Worm (Caenorhabditis elegans) whole organism, L2 larva: ENCODE measurements around the gene C49G7.12.

Source experiments
- C34F6.9 ChIP-seq: fragments of 150-350 bp; optimal IDR thresholded peaks from 2 replicates; lab custom pipeline; 2014; ENCODE audit warnings: missing biosample characterization, missing genetic modification characterization
- F13H6.1 ChIP-seq: sonication (generic microtip); optimal IDR thresholded peaks from 2 replicates; lab custom pipeline; 2016; ENCODE audit warnings: missing genetic modification characterization, missing compliant biosample characterization
- R02D3.7 ChIP-seq: fragments of 150-350 bp; optimal IDR thresholded peaks from 2 replicates; lab custom pipeline; 2014; ENCODE audit warnings: missing biosample characterization, missing genetic modification characterization
- ZK546.5 ChIP-seq: sonication (generic microtip); optimal IDR thresholded peaks from 2 replicates; lab custom pipeline; 2017; ENCODE audit warnings: missing biosample characterization, missing genetic modification characterization
- alr-1 ChIP-seq: fragments of 150-350 bp; optimal IDR thresholded peaks from 2 replicates; lab custom pipeline; 2014; ENCODE audit warnings: missing biosample characterization, missing genetic modification characterization
- aly-2 ChIP-seq: fragments of 150-350 bp; optimal IDR thresholded peaks from 2 replicates; lab custom pipeline; 2014; ENCODE audit warnings: missing biosample characterization, missing genetic modification characterization
- blmp-1 ChIP-seq: sonication (generic microtip); optimal IDR thresholded peaks from 2 replicates; lab custom pipeline; 2017; ENCODE audit warnings: missing genetic modification characterization, mild to moderate bottlenecking, missing compliant biosample characterization, antibody characterized with exemption, moderate library complexity; ENCODE audit not compliant: insufficient read depth
- ceh-16 ChIP-seq: fragments of 150-350 bp; optimal IDR thresholded peaks from 2 replicates; lab custom pipeline; 2014; ENCODE audit warnings: missing biosample characterization, missing genetic modification characterization
- crh-2 ChIP-seq: sonication (generic microtip); optimal IDR thresholded peaks from 2 replicates; lab custom pipeline; 2017; ENCODE audit warnings: missing biosample characterization, missing genetic modification characterization
- dmd-4 ChIP-seq: sonication (generic microtip); optimal IDR thresholded peaks from 2 replicates; lab custom pipeline; 2017; ENCODE audit warnings: missing biosample characterization, missing genetic modification characterization
- elt-1 ChIP-seq: fragments of 150-350 bp; optimal IDR thresholded peaks from 2 replicates; lab custom pipeline; 2014; ENCODE audit warnings: missing biosample characterization, missing genetic modification characterization
- elt-3 ChIP-seq: sonication (generic microtip); optimal IDR thresholded peaks from 2 replicates; lab custom pipeline; 2017; ENCODE audit warnings: missing biosample characterization, missing genetic modification characterization
- fos-1 ChIP-seq: fragments of 150-350 bp; optimal IDR thresholded peaks from 2 replicates; lab custom pipeline; 2014; ENCODE audit warnings: missing biosample characterization, missing genetic modification characterization
- gmeb-1 ChIP-seq: fragments of 150-350 bp; optimal IDR thresholded peaks from 2 replicates; lab custom pipeline; 2014; ENCODE audit warnings: missing biosample characterization, missing genetic modification characterization
- lin-11 ChIP-seq: fragments of 150-350 bp; sonication (generic microtip); optimal IDR thresholded peaks from 2 replicates; lab custom pipeline; 2014; ENCODE audit warnings: missing biosample characterization, missing genetic modification characterization, inconsistent platforms, mixed read lengths
- lin-13 ChIP-seq: fragments of 150-350 bp; optimal IDR thresholded peaks from 2 replicates; lab custom pipeline; 2014; ENCODE audit warnings: missing biosample characterization, missing genetic modification reagents, missing genetic modification characterization
- lin-39 ChIP-seq: fragments of 150-350 bp; optimal IDR thresholded peaks from 2 replicates; lab custom pipeline; 2014; ENCODE audit warnings: missing biosample characterization, missing genetic modification reagents, missing genetic modification characterization
- mbf-1 ChIP-seq: sonication (generic microtip); optimal IDR thresholded peaks from 2 replicates; lab custom pipeline; 2017; ENCODE audit warnings: missing biosample characterization, missing genetic modification characterization
- mdl-1 ChIP-seq, 2 experiments: fragments of 150-350 bp in 1 of 2; sonication (generic microtip) in 1 of 2; optimal IDR thresholded peaks; 2 replicates each; lab custom pipeline; 2017; ENCODE audit warnings: missing biosample characterization in 2 of 2, missing genetic modification characterization in 2 of 2
- nhr-10 ChIP-seq: sonication (generic microtip); optimal IDR thresholded peaks from 2 replicates; lab custom pipeline; 2017; ENCODE audit warnings: missing biosample characterization, missing genetic modification characterization
- nhr-11 ChIP-seq: fragments of 150-350 bp; optimal IDR thresholded peaks from 2 replicates; lab custom pipeline; 2014; ENCODE audit warnings: missing biosample characterization, missing genetic modification characterization
- nhr-129 ChIP-seq: fragments of 150-350 bp; optimal IDR thresholded peaks from 2 replicates; lab custom pipeline; 2014; ENCODE audit warnings: missing biosample characterization, missing genetic modification characterization
- nhr-23 ChIP-seq: fragments of 150-350 bp; optimal IDR thresholded peaks from 2 replicates; lab custom pipeline; 2014; ENCODE audit warnings: missing biosample characterization, missing genetic modification reagents, missing genetic modification characterization
- nhr-237 ChIP-seq: fragments of 150-350 bp; optimal IDR thresholded peaks from 2 replicates; lab custom pipeline; 2014; ENCODE audit warnings: missing biosample characterization, missing genetic modification characterization
- nhr-25 ChIP-seq: fragments of 150-350 bp; sonication (generic microtip); optimal IDR thresholded peaks from 3 replicates; lab custom pipeline; 2014; ENCODE audit warnings: missing biosample characterization, missing genetic modification characterization
- nhr-6 ChIP-seq: fragments of 150-350 bp; optimal IDR thresholded peaks from 2 replicates; lab custom pipeline; 2014; ENCODE audit warnings: missing biosample characterization, missing genetic modification characterization
- nhr-77 ChIP-seq: fragments of 150-350 bp; optimal IDR thresholded peaks from 2 replicates; lab custom pipeline; 2014; ENCODE audit warnings: missing biosample characterization, missing genetic modification characterization
- sem-4 ChIP-seq: fragments of 150-350 bp; optimal IDR thresholded peaks from 2 replicates; lab custom pipeline; 2014; ENCODE audit warnings: missing biosample characterization, missing genetic modification reagents, missing genetic modification characterization
- skn-1 ChIP-seq: sonication (generic microtip); optimal IDR thresholded peaks from 2 replicates; lab custom pipeline; 2017; ENCODE audit warnings: missing biosample characterization, missing genetic modification characterization
- sma-3 ChIP-seq: sonication (generic microtip); optimal IDR thresholded peaks from 2 replicates; lab custom pipeline; 2016; ENCODE audit warnings: missing genetic modification reagents, missing genetic modification characterization, missing compliant biosample characterization
- unc-55 ChIP-seq: fragments of 150-350 bp; sonication (generic microtip); optimal IDR thresholded peaks from 3 replicates; lab custom pipeline; 2014; ENCODE audit warnings: missing biosample characterization, missing genetic modification reagents, missing genetic modification characterization
- unc-62 ChIP-seq: fragments of 150-350 bp; optimal IDR thresholded peaks from 2 replicates; lab custom pipeline; 2014; ENCODE audit warnings: missing biosample characterization, missing genetic modification reagents, missing genetic modification characterization
- zag-1 ChIP-seq: fragments of 150-350 bp; optimal IDR thresholded peaks from 2 replicates; lab custom pipeline; 2014; ENCODE audit warnings: missing biosample characterization, missing genetic modification characterization
- ztf-11 ChIP-seq: sonication (generic microtip); optimal IDR thresholded peaks from 2 replicates; lab custom pipeline; 2017; ENCODE audit warnings: missing biosample characterization, missing genetic modification characterization
- ztf-4 ChIP-seq: fragments of 150-350 bp; optimal IDR thresholded peaks from 2 replicates; lab custom pipeline; 2014; ENCODE audit warnings: missing biosample characterization, missing genetic modification characterization

Gene C49G7.12

ce11 chrV:4041853-4042424 lies 3.7 kb downstream of the C49G7.12 start, which contains the start of the genes C49G7.10 and irg-2:
Gene C49G7.10, minus strand, starts transcription at chrV:4042021.
Gene irg-2, plus strand, starts transcription at chrV:4042181.
- TF ChIP-seq unc-55 (GFP tag; lab: Kevin White, UChicago) (peak; percentile 35), F13H6.1 (tag; lab: Kevin White, UChicago) (no peak), nhr-77 (no peak), fos-1 (tag; lab: Kevin White, UChicago) (peak; percentile 2), nhr-129 (tag; lab: Kevin White, UChicago) (peak; percentile 100), nhr-11 (tag; lab: Kevin White, UChicago) (no peak), C34F6.9 (peak; percentile 24)

ce11 chrV:4043632-4044031 lies 5.4 kb downstream of the C49G7.12 start, which contains the start of gene phat-3:
Gene phat-3, plus strand, starts transcription at chrV:4043932.
- TF ChIP-seq elt-1 (no peak), R02D3.7 (tag; lab: Kevin White, UChicago) (no peak), ztf-11 (tag; lab: Kevin White, UChicago) (no peak), nhr-25 (tag; lab: Kevin White, UChicago) (no peak), nhr-237 (no peak), lin-11 (tag; lab: Kevin White, UChicago) (no peak), nhr-11 (tag; lab: Kevin White, UChicago) (no peak), sma-3 (GFP tag; lab: Kevin White, UChicago) (no peak), dmd-4 (tag; lab: Kevin White, UChicago) (no peak), nhr-23 (tag; lab: Kevin White, UChicago) (no peak), skn-1 (tag; lab: Kevin White, UChicago) (no peak), elt-3 (tag; lab: Kevin White, UChicago) (no peak), nhr-10 (no peak), lin-13 (GFP tag; lab: Kevin White, UChicago) (no peak)

- no peak for TF ChIP-seq blmp-1 (tag; lab: Kevin White, UChicago)
- TF ChIP-seq crh-2 (tag; lab: Kevin White, UChicago): no peak
- TF ChIP-seq gmeb-1 (tag; lab: Kevin White, UChicago): no peak
- no peak for TF ChIP-seq aly-2
- TF ChIP-seq lin-13 (GFP tag; lab: Kevin White, UChicago): no peak
- TF ChIP-seq unc-55 (GFP tag; lab: Kevin White, UChicago): no peak
- TF ChIP-seq nhr-237: no peak
- TF ChIP-seq nhr-10: no peak
- TF ChIP-seq unc-62: no peak
- no peak for TF ChIP-seq ztf-4 (tag; lab: Kevin White, UChicago)
- no peak for TF ChIP-seq nhr-6 (tag; lab: Kevin White, UChicago)
- TF ChIP-seq zag-1 (tag; lab: Kevin White, UChicago): no peak
- no peak for TF ChIP-seq sem-4 (tag; lab: Kevin White, UChicago)
- TF ChIP-seq elt-1: no peak
- no peak for TF ChIP-seq dmd-4 (tag; lab: Kevin White, UChicago)
- no peak for TF ChIP-seq elt-3 (tag; lab: Kevin White, UChicago)
- no peak for TF ChIP-seq mdl-1 (tag; optimal IDR thresholded peaks at IDR 0.05; lab: Kevin White, UChicago)
- no peak for TF ChIP-seq skn-1 (tag; lab: Kevin White, UChicago)
- TF ChIP-seq nhr-25 (tag; lab: Kevin White, UChicago): no peak
- no peak for TF ChIP-seq lin-11 (tag; lab: Kevin White, UChicago)
Observed at ce11 chrV:4046122-4046521, 7.9 kb downstream of the C49G7.12 start, which contains the start of gene phat-7. Gene phat-7, plus strand, starts transcription at chrV:4046422.

- TF ChIP-seq skn-1 (tag; lab: Kevin White, UChicago) (no peak), nhr-23 (tag; lab: Kevin White, UChicago) (no peak), ztf-11 (tag; lab: Kevin White, UChicago) (no peak), mbf-1 (tag; lab: Kevin White, UChicago) (no peak), ztf-4 (tag; lab: Kevin White, UChicago) (no peak), blmp-1 (tag; lab: Kevin White, UChicago) (no peak), aly-2 (no peak), lin-11 (tag; lab: Kevin White, UChicago) (no peak), mdl-1 (tag; optimal IDR thresholded peaks at IDR 0.05; lab: Kevin White, UChicago) (no peak), ceh-16 (tag; lab: Kevin White, UChicago) (no peak), R02D3.7 (tag; lab: Kevin White, UChicago) (no peak), ZK546.5 (no peak), F13H6.1 (tag; lab: Kevin White, UChicago) (no peak), zag-1 (tag; lab: Kevin White, UChicago) (no peak), lin-39 (tag; lab: Kevin White, UChicago) (no peak), sem-4 (tag; lab: Kevin White, UChicago) (no peak), nhr-25 (tag; lab: Kevin White, UChicago) (no peak), alr-1 (tag; lab: Kevin White, UChicago) (no peak)
Observed at ce11 chrV:4047541-4047940, 9.3 kb downstream of the C49G7.12 start, which contains the start of gene srh-169. Gene srh-169, plus strand, starts transcription at chrV:4047841.
